Fruit fly (Drosophila melanogaster) Kc167 (cell line): ENCODE results near the gene spdi.
"Not testable (repeated sequence)": the region's sequence is repeated elsewhere in the genome, so short reads cannot be mapped to it uniquely, and the experiment has no call there.

Source experiments
- Myc ChIP-seq: fragments of >200 bp; optimal IDR thresholded peaks from 2 replicates; lab custom pipeline; 2017; ENCODE audit warnings: missing external identifiers
- Sin3A ChIP-seq: fragments of >200 bp; optimal IDR thresholded peaks from 2 replicates; lab custom pipeline; 2018; ENCODE audit warnings: missing external identifiers
- h ChIP-seq: fragments of >200 bp; optimal IDR thresholded peaks from 3 replicates; lab custom pipeline; 2018; ENCODE audit warnings: missing external identifiers
- insv ChIP-seq: fragments of >200 bp; optimal IDR thresholded peaks from 3 replicates; lab custom pipeline; 2018; ENCODE audit warnings: missing external identifiers
- psq ChIP-seq: fragments of >200 bp; optimal IDR thresholded peaks from 2 replicates; lab custom pipeline; 2017; ENCODE audit warnings: missing external identifiers
- ttk ChIP-seq: sonication (Bioruptor generic); optimal IDR thresholded peaks from 2 replicates; lab custom pipeline; 2017; ENCODE audit warnings: missing external identifiers

Gene spdi

DNA sequence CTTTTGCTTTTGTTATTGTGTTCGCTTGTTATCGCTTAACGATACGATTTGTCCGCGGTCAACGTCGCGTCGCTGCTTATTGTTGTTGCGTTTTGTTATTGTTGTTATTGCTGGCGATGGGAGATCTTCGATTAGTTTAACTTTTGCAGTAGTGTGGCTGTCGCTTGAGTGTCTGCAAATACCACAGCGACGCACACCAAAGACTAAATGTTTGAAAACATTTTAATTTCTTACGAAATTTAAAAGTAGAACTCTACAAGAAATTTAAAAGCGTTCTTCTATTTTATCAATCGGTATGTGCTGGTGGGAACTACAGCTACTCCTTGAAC is at the start of gene spdi:
Gene spdi (minus strand): TSS at position 94 of the 329 bp plus-strand sequence.
- TF ChIP-seq psq (lab: Kevin White, UChicago) (no peak), Sin3A (lab: Kevin White, UChicago) (no peak), insv (no peak), Myc (lab: Kevin White, UChicago) (no peak), h (lab: Kevin White, UChicago) (no peak), ttk (lab: Kevin White, UChicago) (no peak)

DNA sequence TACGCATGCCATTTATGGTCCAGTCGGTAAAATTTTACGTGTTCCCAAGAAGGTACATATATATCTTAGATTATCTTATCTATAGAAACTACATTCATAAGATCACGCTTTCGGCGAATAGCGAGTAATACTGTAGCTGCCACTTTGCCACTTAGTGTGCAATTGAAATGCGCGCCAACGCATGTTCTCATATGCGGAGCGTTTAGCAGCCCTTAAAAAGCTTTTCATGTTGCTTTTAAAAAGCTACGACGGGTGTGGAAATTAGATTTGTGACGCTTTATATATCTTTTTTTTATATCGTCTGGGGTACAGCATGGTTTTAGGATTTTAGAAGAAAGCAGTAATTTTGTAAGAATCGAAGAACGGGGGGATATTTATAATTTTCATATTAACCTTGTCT is 38.0 kb upstream of the spdi start:
- TF ChIP-seq Sin3A (lab: Kevin White, UChicago), result no peak

DNA sequence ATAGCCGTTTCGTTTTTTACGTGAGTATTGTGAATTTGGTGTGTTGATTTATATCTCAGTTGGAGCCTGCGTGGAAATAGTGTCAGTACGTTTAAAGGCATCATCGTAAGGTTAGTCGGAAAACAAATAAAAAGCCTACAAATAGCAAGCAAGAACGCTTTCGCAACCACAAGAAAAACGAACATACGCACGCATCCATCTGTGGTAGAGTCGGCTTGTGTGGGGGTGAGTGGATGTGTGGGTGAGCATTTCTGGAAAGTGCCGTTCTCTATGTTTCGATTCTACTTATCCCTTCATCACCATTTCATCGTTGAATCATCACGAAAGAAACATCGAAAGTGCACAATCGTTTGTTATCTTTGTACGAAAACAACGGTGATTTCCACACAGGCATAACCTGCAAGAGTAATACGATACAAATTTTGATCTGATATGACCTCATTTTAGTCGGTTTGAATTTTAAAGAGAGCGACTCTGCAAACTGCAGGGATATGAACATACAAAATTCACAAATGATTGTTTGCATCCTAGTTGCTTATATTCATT is 36.5 kb upstream of the spdi start:
- TF ChIP-seq psq (lab: Kevin White, UChicago) (no peak), insv (no peak), h (lab: Kevin White, UChicago) (no peak), Sin3A (lab: Kevin White, UChicago) (no peak), Myc (lab: Kevin White, UChicago) (no peak), ttk (lab: Kevin White, UChicago) (no peak)

DNA sequence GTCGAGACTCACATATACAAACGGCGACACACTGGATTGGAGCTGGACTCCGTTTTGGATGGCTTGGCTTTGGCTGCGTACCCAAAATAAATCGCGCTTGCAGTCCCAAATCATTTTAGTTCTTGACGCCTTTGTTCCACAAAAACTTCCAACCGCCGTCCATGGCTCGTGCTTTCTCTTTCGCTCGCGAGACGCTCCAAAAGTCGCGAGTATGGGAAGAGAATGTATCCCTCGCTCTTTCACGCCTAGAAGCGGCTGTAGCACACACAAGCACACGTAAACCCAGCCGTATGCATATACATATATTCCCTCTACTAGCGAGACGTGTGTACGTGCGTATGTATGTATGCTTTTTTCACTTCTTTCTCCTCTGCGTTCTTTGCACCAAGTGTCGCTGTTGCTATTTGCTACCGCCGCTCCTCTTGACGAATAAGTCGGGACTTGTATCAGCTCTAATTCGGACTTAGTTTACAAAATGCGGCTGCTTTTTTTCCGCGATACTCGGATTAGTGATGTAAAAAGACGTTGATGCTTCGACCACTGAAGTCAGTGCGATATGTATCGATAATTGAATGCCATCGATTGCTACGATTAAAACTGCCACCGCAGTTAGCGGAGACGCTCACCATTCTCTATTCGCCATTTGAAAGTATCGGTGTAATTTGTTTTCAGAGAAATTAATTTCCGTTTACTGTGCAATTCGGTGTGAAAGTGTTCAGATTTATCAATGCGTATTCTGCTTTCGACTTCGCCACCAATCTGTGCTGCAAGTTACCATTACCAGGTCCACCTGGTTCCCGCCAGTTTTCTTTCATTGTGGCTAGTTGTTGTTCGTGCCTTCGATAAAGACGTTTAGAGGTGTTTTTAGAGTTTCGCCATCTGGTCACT is 35.7 kb upstream of the spdi start, which contains the start of the genes Hmt4-20 and SkpA:
Gene Hmt4-20 (minus strand): TSS at position 542 of the 888 bp plus-strand sequence.
Gene SkpA (plus strand): TSS at position 623 of the 888 bp plus-strand sequence.
- TF ChIP-seq ttk (lab: Kevin White, UChicago) (no peak), Myc (lab: Kevin White, UChicago) (no peak), insv (no peak), Sin3A (lab: Kevin White, UChicago) (no peak)

DNA sequence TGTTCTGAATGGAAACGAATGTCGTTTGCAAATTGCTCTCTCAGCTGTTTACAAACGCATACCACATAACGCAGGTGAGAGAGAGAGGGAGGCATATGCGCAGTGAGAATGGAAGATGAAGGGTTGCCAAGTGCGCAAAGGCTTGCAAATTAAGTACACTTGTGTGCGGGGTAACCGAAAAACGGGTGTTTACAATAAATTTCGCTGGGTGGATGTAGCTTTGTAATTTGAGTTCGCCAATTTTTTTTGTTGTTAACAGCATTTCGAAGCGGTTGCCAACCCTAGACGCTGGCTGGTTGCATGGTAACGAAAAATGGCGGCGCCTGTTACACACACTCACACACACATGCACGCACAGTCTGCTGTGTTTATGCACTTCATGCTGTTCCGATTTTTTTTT is 35.0 kb upstream of the spdi start:
- TF ChIP-seq Myc (lab: Kevin White, UChicago) (no peak), Sin3A (lab: Kevin White, UChicago) (no peak), ttk (lab: Kevin White, UChicago) (no peak), insv (no peak), h (lab: Kevin White, UChicago) (no peak), psq (lab: Kevin White, UChicago) (no peak)

DNA sequence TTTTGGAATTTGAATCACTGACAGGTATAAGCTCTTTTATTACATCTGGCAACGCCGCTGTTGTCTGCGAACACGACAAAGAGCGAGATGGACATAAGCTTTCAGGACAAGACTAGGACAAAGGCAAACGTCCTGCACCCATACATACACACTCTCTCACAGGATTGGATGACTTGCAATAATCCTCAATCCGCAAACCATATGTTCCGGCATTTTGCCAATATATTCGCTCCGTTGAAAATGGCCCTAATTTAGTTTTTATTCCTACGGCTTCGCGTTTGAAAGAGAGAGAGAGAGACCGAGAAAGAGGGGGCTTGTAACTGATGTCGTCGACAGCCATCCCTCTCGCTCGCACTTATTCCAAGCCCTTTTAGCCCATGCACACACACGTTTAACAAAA is 34.2 kb upstream of the spdi start:
- TF ChIP-seq Myc (lab: Kevin White, UChicago) (no peak), ttk (lab: Kevin White, UChicago) (no peak), Sin3A (lab: Kevin White, UChicago) (no peak), psq (lab: Kevin White, UChicago) (no peak), h (lab: Kevin White, UChicago) (no peak), insv (no peak)

DNA sequence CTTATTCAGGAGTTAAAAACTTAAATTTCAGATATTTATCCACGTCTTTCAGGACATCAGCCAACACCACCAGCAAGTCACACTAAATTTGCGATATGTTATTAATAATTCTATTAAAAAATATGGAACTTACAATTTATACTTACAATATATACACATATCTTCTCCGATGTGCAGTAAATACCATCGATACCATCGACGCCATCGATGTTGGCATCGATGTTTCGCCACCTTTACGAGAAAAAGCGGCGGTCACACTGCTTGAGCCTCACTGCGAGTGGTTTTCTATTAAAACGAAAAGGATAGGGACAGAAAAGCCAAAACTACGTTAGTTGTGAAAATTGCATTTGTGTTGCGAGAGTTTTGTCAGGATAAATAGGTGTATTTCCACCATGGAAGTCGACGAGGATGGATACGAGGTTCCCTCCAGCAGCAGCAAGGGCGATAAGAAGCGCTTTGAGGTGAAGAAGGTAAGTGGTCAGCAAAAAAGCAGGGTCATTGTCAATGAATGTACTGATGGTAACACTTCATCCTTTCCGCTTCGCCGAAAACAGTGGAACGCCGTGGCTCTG is 27.1 kb upstream of the spdi start, which contains the start of gene Roc1a:
Gene Roc1a (plus strand): TSS at position 249 of the 572 bp plus-strand sequence.
- no peak for TF ChIP-seq insv
- TF ChIP-seq h (lab: Kevin White, UChicago), result no peak
- no peak for TF ChIP-seq Myc (lab: Kevin White, UChicago)
- no peak for TF ChIP-seq psq (lab: Kevin White, UChicago)
- TF ChIP-seq ttk (lab: Kevin White, UChicago), result no peak
- no peak for TF ChIP-seq Sin3A (lab: Kevin White, UChicago)

DNA sequence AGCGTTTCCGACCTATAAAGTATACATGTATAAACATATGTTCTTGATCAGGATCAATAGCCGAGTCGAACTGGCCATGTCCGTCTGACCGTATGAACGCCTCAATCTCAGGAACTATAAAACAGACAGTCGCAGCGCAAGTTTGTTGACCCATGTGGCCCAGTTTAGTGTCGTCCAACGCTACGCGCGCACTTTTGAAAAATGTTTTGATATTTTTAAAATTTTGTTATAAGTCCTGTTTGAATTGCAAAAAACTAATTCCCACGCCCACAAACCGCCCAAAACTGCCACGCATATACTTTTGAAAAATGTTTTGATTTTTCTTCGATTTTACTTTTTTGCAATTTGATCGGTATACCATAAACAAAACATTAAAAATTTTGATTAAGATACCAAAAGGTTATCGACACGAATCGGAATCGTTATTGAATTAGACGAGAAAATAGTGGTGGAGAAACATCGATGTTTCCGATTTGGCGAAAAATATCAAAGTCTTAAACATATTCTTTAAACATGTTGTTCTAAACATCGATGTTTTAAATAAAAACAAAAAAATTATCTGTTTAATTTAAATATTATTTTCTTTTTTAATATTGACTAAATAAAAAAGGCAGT is 26.5 kb upstream of the spdi start:
- no peak for TF ChIP-seq h (lab: Kevin White, UChicago)
- TF ChIP-seq Myc (lab: Kevin White, UChicago), result no peak
- TF ChIP-seq Sin3A (lab: Kevin White, UChicago), result no peak
- no peak for TF ChIP-seq ttk (lab: Kevin White, UChicago)
- TF ChIP-seq insv, result no peak
- no peak for TF ChIP-seq psq (lab: Kevin White, UChicago)

DNA sequence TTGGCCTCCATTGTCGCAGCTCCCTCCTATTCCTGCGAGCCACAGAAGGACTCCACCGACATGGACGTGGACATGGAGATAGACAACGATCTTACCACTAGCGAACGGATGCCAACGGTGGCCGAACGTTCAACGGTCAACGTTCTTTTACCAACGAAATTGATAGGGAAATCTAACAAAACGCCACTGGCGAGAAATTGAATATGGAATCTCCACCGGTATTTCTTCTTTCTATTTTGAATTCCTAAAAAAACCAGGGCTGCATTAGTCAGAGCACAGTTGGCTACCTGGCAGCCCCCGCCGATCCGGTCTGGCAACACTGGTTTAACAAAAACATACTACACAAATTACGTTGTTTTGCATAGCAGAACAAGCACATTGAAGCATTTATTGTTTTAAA is 24.5 kb upstream of the spdi start, which contains the start of gene CG13367:
Gene CG13367 (plus strand): TSS at position 301 of the 400 bp plus-strand sequence.
- TF ChIP-seq ttk, psq, Myc (lab: Kevin White, UChicago): not testable (repeated sequence)

DNA sequence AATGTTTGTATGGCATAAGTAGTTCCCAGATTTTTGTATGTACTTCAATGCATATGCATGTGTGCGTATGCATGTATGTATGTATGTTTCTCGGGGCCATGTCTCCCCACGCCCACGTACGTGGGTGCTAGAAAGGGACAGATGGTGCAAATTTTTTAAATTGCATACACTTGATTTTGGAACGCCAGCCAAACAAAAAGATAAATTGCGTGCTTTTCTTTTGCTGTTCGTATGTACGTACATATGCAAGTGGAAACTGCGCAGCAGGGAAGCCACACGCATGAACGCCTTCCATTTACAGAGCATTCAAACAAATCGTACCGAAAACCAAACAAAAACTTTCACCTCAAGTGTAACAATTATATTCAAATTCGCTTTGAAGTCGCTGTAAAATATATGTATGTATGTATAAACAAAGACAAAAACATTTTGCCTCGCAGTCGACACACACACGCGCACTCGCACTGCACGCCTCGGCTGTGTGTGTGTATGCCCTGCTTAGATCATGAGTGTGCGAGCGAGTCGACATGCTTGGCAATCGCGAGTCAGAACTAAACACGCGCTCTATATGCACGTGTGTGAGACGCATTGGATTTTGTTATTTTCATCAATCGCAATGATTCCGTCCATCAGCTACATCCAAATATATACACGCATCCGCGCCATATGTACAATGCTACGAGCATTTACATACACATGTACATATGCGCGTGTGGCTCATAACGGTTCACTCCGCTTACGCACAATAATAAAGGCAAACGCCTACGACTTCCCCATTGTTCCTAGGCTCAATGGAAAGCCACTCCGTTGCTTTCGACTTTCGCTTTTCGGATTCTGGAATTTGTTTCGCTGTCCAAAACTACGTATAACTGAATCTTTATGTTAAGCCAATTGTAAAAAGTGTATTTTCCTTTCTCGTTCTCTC is 16.9 kb upstream of the spdi start:
- TF ChIP-seq psq (lab: Kevin White, UChicago) (no peak), ttk (lab: Kevin White, UChicago) (no peak)
